Worm (Caenorhabditis elegans) whole organism, L2 larva: ENCODE data around the gene F49H12.3.

ENCODE experiments used
- aly-2 ChIP-seq: fragments of 150-350 bp; optimal IDR thresholded peaks from 2 replicates; lab custom pipeline; 2014; ENCODE audit warnings: missing biosample characterization, missing genetic modification characterization
- nhr-10 ChIP-seq: sonication (generic microtip); optimal IDR thresholded peaks from 2 replicates; lab custom pipeline; 2017; ENCODE audit warnings: missing biosample characterization, missing genetic modification characterization
- nhr-237 ChIP-seq: fragments of 150-350 bp; optimal IDR thresholded peaks from 2 replicates; lab custom pipeline; 2014; ENCODE audit warnings: missing biosample characterization, missing genetic modification characterization
- snpc-4 ChIP-seq: fragments of 150-350 bp; optimal IDR thresholded peaks from 2 replicates; lab custom pipeline; 2014; ENCODE audit warnings: missing biosample characterization, missing genetic modification characterization
- unc-55 ChIP-seq: fragments of 150-350 bp; sonication (generic microtip); optimal IDR thresholded peaks from 3 replicates; lab custom pipeline; 2014; ENCODE audit warnings: missing biosample characterization, missing genetic modification reagents, missing genetic modification characterization

ce11 chrX:2035172-2035571, 49.0 kb upstream of the F49H12.3 start, which contains the start of gene ergi-1:
- TF ChIP-seq snpc-4 (tag; lab: Kevin White, UChicago) (no peak), nhr-237 (tag; lab: Kevin White, UChicago) (no peak), unc-55 (GFP tag; lab: Kevin White, UChicago) (no peak), aly-2 (tag; lab: Kevin White, UChicago) (no peak), nhr-10 (tag; lab: Kevin White, UChicago) (no peak)
